Fruit fly (Drosophila melanogaster) Kc167 (cell line): ENCODE data around the gene CG13288.

Experiments
- Myc ChIP-seq: fragments of >200 bp; optimal IDR thresholded peaks from 2 replicates; lab custom pipeline; 2017; ENCODE audit warnings: missing external identifiers
- h ChIP-seq: fragments of >200 bp; optimal IDR thresholded peaks from 3 replicates; lab custom pipeline; 2018; ENCODE audit warnings: missing external identifiers
- ttk ChIP-seq: sonication (Bioruptor generic); optimal IDR thresholded peaks from 2 replicates; lab custom pipeline; 2017; ENCODE audit warnings: missing external identifiers

- no peak for TF ChIP-seq Myc (lab: Kevin White, UChicago)
- TF ChIP-seq ttk (lab: Kevin White, UChicago): no peak
- TF ChIP-seq h (lab: Kevin White, UChicago): no peak
Measured at dm6 chr3L:5927536-5927935, 20.4 kb downstream of the CG13288 start.
